Worm (Caenorhabditis elegans): Measurements from ENCODE around the gene fipr-12.

Gene fipr-12

DNA sequence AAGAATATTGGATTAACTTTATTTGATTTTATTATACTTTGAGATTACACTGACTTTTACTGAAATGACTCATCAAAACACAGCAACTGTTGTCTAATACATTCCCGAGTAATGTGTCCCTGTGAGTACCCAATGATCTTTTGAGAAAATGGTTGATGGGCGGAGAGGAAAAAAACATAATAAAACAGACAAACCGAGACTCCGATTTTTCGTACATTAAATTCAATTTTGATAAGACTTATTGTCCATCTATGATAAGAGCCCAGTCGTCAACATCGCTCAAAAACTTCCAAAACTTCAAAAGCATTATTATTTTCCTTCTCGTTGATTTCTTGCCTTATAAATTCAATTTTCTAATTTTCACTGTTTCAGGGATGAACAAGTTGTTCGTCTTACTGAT, 7.7 kb downstream of the fipr-12 start, which contains the start of gene ttr-46:
Gene ttr-46 (plus strand): TSS at position 373 of the 400 bp plus-strand sequence.
- TF ChIP-seq efl-1 (optimal IDR thresholded peaks at IDR 0.05) (no peak), efl-1 (GFP tag; optimal IDR thresholded peaks at IDR 0.05 in 1 of 2) (peak in 1 of 2 experiments; percentile 86), elt-2 (tag; optimal IDR thresholded peaks at IDR 0.05) (peak; percentile 7), fos-1 (tag; optimal IDR thresholded peaks at IDR 0.05) (no peak)

DNA sequence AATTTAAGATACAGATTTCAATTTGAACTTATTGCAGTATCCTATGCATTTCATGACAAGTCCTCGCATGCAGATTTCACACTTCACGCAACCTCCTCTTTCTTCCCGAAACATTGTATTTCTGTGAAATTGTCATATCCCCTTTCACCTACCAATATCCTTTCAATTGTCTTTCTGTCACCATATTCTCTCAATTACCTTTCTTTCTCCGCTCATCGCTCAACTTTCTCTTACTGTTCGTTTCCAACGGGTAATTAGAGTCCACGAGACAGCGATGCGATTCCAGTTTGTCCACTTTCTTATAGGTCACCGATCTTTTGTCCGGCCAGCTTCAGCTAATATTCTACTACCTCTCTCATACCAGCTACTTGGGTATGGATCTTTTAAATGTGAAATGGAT, 9.3 kb downstream of the fipr-12 start, which contains the start of gene mam-5:
Gene mam-5 (plus strand): TSS at position 304 of the 400 bp plus-strand sequence.
- no peak for TF ChIP-seq efl-1 (optimal IDR thresholded peaks at IDR 0.05)
- peak in 1 of 2 experiments; percentile 24 for TF ChIP-seq efl-1 (GFP tag; optimal IDR thresholded peaks at IDR 0.05 in 1 of 2)
- no peak for TF ChIP-seq dpl-1 (GFP tag; optimal IDR thresholded peaks at IDR 0.05)
- no peak for TF ChIP-seq lsy-2 (tag; optimal IDR thresholded peaks at IDR 0.05)
- no peak for TF ChIP-seq nhr-19 (GFP tag; conservative IDR thresholded peaks at IDR 0.05)
- TF ChIP-seq C04F5.9 (tag; optimal IDR thresholded peaks at IDR 0.05) = no peak
- TF ChIP-seq F16B12.6 (tag; optimal IDR thresholded peaks at IDR 0.05) = no peak
- no peak for TF ChIP-seq ceh-8 (GFP tag; optimal IDR thresholded peaks at IDR 0.05)
- no peak for TF ChIP-seq tbx-2 (tag; optimal IDR thresholded peaks at IDR 0.05)
- peak; percentile 53 for TF ChIP-seq blmp-1 (tag; optimal IDR thresholded peaks at IDR 0.05)
- TF ChIP-seq dsc-1 (tag; optimal IDR thresholded peaks at IDR 0.05) = no peak

DNA sequence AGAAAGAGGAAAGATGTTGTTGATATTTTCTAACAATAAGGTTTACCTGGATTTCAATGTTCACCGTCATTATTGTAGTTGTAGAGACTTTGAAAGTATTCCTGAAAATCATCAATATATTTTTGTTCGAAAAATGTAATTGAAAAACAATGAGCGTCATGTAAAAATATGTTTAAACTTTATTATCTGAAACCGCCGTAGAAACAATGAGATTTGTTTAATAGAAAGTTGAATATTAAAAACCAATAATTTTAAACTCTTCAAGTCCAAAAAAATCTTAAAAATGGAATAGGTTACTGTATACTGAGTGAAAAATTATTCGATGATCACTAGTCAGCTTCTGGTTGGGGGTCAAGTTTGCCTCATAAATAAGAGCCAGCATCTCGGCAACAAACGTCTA, 15.1 kb downstream of the fipr-12 start, which contains the start of gene anmt-3:
Gene anmt-3 (minus strand): TSS at position 101 of the 400 bp plus-strand sequence.
- TF ChIP-seq nhr-11 (tag; optimal IDR thresholded peaks at IDR 0.05) (no peak), efl-1 (optimal IDR thresholded peaks at IDR 0.05) (no peak), efl-1 (GFP tag; optimal IDR thresholded peaks at IDR 0.05 in 1 of 2) (peak in 1 of 2 experiments; percentile 25), egl-27 (tag; optimal IDR thresholded peaks at IDR 0.05) (no peak)

DNA sequence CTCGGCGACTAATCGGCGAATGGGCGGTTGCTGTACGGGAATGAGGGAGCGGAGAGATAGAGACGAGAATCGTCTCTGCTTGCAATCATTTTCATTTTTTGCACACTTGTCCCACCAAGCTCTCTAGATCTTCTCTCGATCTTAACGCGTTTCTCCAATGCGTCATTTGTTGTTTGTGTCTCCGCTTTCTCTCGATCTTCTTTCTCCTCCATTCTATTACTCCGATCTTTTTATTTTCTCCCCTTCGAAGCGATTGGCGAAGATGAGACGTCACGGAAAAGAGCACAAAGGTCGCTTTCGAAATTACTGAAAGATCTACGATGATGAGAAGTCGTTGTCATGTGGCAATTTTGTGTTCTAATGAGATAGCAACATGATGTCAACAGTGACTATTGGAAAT, 15.5 kb downstream of the fipr-12 start:
- TF ChIP-seq unc-30 (tag; optimal IDR thresholded peaks at IDR 0.05) (no peak), nhr-11 (tag; optimal IDR thresholded peaks at IDR 0.05) (no peak), lin-15B (tag; optimal IDR thresholded peaks at IDR 0.05) (no peak), snpc-4 (tag; optimal IDR thresholded peaks at IDR 0.05) (no peak), C16A3.4 (tag; optimal IDR thresholded peaks at IDR 0.05) (no peak), nhr-84 (tag; optimal IDR thresholded peaks at IDR 0.05) (no peak), dsc-1 (tag; optimal IDR thresholded peaks at IDR 0.05) (peak; percentile 36), F16B12.6 (tag; optimal IDR thresholded peaks at IDR 0.05) (no peak), egl-13 (tag; optimal IDR thresholded peaks at IDR 0.05) (no peak), nhr-19 (GFP tag; conservative IDR thresholded peaks at IDR 0.05) (peak; percentile 46), nhr-90 (tag; optimal IDR thresholded peaks at IDR 0.05; ENCODE audit: poor library complexity) (no peak), mdl-1 (tag; optimal IDR thresholded peaks at IDR 0.05) (no peak), ceh-88 (GFP tag; IDR thresholded peaks at IDR 0.05) (no peak), jun-1 (tag; optimal IDR thresholded peaks at IDR 0.05) (no peak), elt-3 (tag; optimal IDR thresholded peaks at IDR 0.05) (no peak), C04F5.9 (tag; optimal IDR thresholded peaks at IDR 0.05) (no peak), dpl-1 (GFP tag; optimal IDR thresholded peaks at IDR 0.05) (no peak), alr-1 (tag; optimal IDR thresholded peaks at IDR 0.05; ENCODE audit: borderline replicate concordance) (no peak), mep-1 (tag; optimal IDR thresholded peaks at IDR 0.05) (peak; percentile 29), fkh-10 (GFP tag; optimal IDR thresholded peaks at IDR 0.05) (no peak), ceh-82 (tag; optimal IDR thresholded peaks at IDR 0.05) (no peak), pag-3 (tag; optimal IDR thresholded peaks at IDR 0.05; ENCODE audit: borderline replicate concordance, insufficient read depth) (no peak), blmp-1 (tag; optimal IDR thresholded peaks at IDR 0.05) (no peak), swsn-7 (tag; optimal IDR thresholded peaks at IDR 0.05) (no peak), lin-14 (GFP tag; optimal IDR thresholded peaks at IDR 0.05) (peak; percentile 75), nhr-12 (tag; optimal IDR thresholded peaks at IDR 0.05) (no peak), nhr-77 (tag; optimal IDR thresholded peaks at IDR 0.05) (peak; percentile 8), nhr-237 (tag; optimal IDR thresholded peaks at IDR 0.05) (no peak), grh-1 (GFP tag; IDR thresholded peaks at IDR 0.05) (no peak), unc-130 (tag; optimal IDR thresholded peaks at IDR 0.05) (no peak), snu-23 (GFP tag; optimal IDR thresholded peaks at IDR 0.05) (peak; percentile 50), ets-5 (GFP tag; IDR thresholded peaks at IDR 0.05) (no peak), zag-1 (tag; optimal IDR thresholded peaks at IDR 0.05) (no peak), fkh-8 (tag; optimal IDR thresholded peaks at IDR 0.05) (no peak), tlp-1 (tag; optimal IDR thresholded peaks at IDR 0.05) (no peak), pqm-1 (tag; optimal IDR thresholded peaks at IDR 0.05) (no peak), nhr-28 (tag; optimal IDR thresholded peaks at IDR 0.05) (no peak), isw-1 (GFP tag; IDR thresholded peaks at IDR 0.05) (no peak)

All from whole organism, L1 larva.